Worm (Caenorhabditis elegans): Measurements from ENCODE around the gene K09F6.6.

ce11 chrII:2324956-2325355 is 45.9 kb upstream of the K09F6.6 start, which contains the start of gene ZK1240.11:
- TF ChIP-seq pha-4 (tag; optimal IDR thresholded peaks at IDR 0.05) (no peak), nfya-1 (tag; optimal IDR thresholded peaks at IDR 0.05; ENCODE audit: insufficient read depth) (no peak)
